Fruit fly (Drosophila melanogaster) whole organism, prepupa: ENCODE measurements around the gene CG1092.
A peak's percentile ranks its signal among the peaks of the same experiment; 100 is the strongest.

ENCODE experiments used
- CG10669 ChIP-seq: fragments of 200-800 bp; sonication (Bioruptor generic); optimal IDR thresholded peaks from 3 replicates; lab custom pipeline; 2018; ENCODE audit warnings: missing biosample characterization, mild to moderate bottlenecking, missing genetic modification characterization, moderate library complexity
- CG15336 ChIP-seq: fragments of 200-800 bp; sonication (Bioruptor generic); IDR thresholded peaks from 2 replicates; pipeline ENCODE4 v1.3.6; 2022; ENCODE audit warnings: missing biosample characterization, missing genetic modification characterization
- CG1621 ChIP-seq: fragments of 200-800 bp; sonication (Bioruptor generic); optimal IDR thresholded peaks from 3 replicates; lab custom pipeline; 2018; ENCODE audit warnings: missing biosample characterization, mild to moderate bottlenecking, missing genetic modification characterization
- CG16779 ChIP-seq: fragments of 200-800 bp; sonication (Bioruptor generic); optimal IDR thresholded peaks from 3 replicates; lab custom pipeline; 2017; ENCODE audit warnings: missing biosample characterization, mild to moderate bottlenecking, missing genetic modification characterization
- CG3032 ChIP-seq: fragments of 200-800 bp; optimal IDR thresholded peaks from 2 replicates; lab custom pipeline; 2019; ENCODE audit warnings: missing biosample characterization, mild to moderate bottlenecking, missing genetic modification characterization, moderate library complexity
- CG31627 ChIP-seq: fragments of 200-800 bp; sonication (Bioruptor generic); optimal IDR thresholded peaks from 3 replicates; lab custom pipeline; 2016; ENCODE audit warnings: missing biosample characterization, missing genetic modification characterization
- CG32006 ChIP-seq: fragments of 200-800 bp; sonication (Bioruptor generic); optimal IDR thresholded peaks from 3 replicates; lab custom pipeline; 2017; ENCODE audit warnings: missing biosample characterization, mild to moderate bottlenecking, missing genetic modification characterization
- CG3919 ChIP-seq: fragments of 200-800 bp; sonication (Bioruptor generic); optimal IDR thresholded peaks from 3 replicates; lab custom pipeline; 2016; ENCODE audit warnings: missing biosample characterization, missing genetic modification characterization
- CG4318 ChIP-seq: fragments of 200-800 bp; sonication (Bioruptor generic); optimal IDR thresholded peaks from 3 replicates; lab custom pipeline; 2017; ENCODE audit warnings: missing biosample characterization, mild to moderate bottlenecking, missing genetic modification characterization
- CG6163 ChIP-seq: fragments of 200-800 bp; sonication (Bioruptor generic); IDR thresholded peaks from 3 replicates; pipeline ENCODE4 v1.3.6; 2022; ENCODE audit warnings: missing biosample characterization, missing genetic modification characterization
- CG6276 ChIP-seq: fragments of 200-800 bp; sonication (Bioruptor generic); optimal IDR thresholded peaks from 2 replicates; lab custom pipeline; 2017; ENCODE audit warnings: missing biosample characterization, mild to moderate bottlenecking, missing genetic modification characterization
- CG6808 ChIP-seq: fragments of 200-800 bp; sonication (Bioruptor generic); optimal IDR thresholded peaks from 3 replicates; lab custom pipeline; 2017; ENCODE audit warnings: missing biosample characterization, missing genetic modification characterization, mild to moderate bottlenecking, moderate library complexity, missing genetic modification reagents
- CG6854 ChIP-seq: fragments of 200-800 bp; sonication (Bioruptor generic); optimal IDR thresholded peaks from 2 replicates; lab custom pipeline; 2017; ENCODE audit warnings: missing biosample characterization, mild to moderate bottlenecking, missing genetic modification characterization
- CG8319 ChIP-seq: fragments of 200-800 bp; sonication (Bioruptor generic); optimal IDR thresholded peaks from 3 replicates; lab custom pipeline; 2016; ENCODE audit warnings: missing biosample characterization, missing genetic modification characterization
- CG8632 ChIP-seq: fragments of 200-800 bp; sonication (Bioruptor generic); optimal IDR thresholded peaks from 3 replicates; lab custom pipeline; 2016; ENCODE audit warnings: missing biosample characterization, missing genetic modification characterization
- CG9139 ChIP-seq: fragments of 200-800 bp; sonication (Bioruptor generic); optimal IDR thresholded peaks from 3 replicates; lab custom pipeline; 2017; ENCODE audit warnings: missing biosample characterization, mild to moderate bottlenecking, missing genetic modification characterization
- Eip75B ChIP-seq: fragments of 200-800 bp; sonication (Bioruptor generic); optimal IDR thresholded peaks from 3 replicates; lab custom pipeline; 2016; ENCODE audit warnings: missing biosample characterization, missing genetic modification characterization
- Eip78C ChIP-seq: fragments of 200-800 bp; sonication (Bioruptor generic); peaks from one replicate; lab custom pipeline; 2016; ENCODE audit warnings: missing biosample characterization, missing genetic modification characterization
- Ets21C ChIP-seq: fragments of 200-800 bp; sonication (Bioruptor generic); optimal IDR thresholded peaks from 3 replicates; lab custom pipeline; 2016; ENCODE audit warnings: missing biosample characterization, missing genetic modification characterization
- Ets96B ChIP-seq: fragments of 200-800 bp; optimal IDR thresholded peaks from 2 replicates; lab custom pipeline; 2019; ENCODE audit warnings: missing biosample characterization, mild to moderate bottlenecking, missing genetic modification characterization, moderate library complexity
- Hr38 ChIP-seq: sonication (Bioruptor generic); optimal IDR thresholded peaks from 2 replicates; lab custom pipeline; 2016; ENCODE audit warnings: missing biosample characterization, missing genetic modification characterization
- Hr39 ChIP-seq: fragments of 200-800 bp; sonication (Bioruptor generic); optimal IDR thresholded peaks from 2 replicates; lab custom pipeline; 2016; ENCODE audit warnings: missing biosample characterization, missing genetic modification characterization
- Hr4 ChIP-seq: fragments of 200-800 bp; sonication (Bioruptor generic); optimal IDR thresholded peaks from 3 replicates; lab custom pipeline; 2016; ENCODE audit warnings: missing biosample characterization, missing genetic modification characterization
- Lpt ChIP-seq: fragments of 200-800 bp; sonication (Bioruptor generic); optimal IDR thresholded peaks from 3 replicates; lab custom pipeline; 2016; ENCODE audit warnings: missing biosample characterization, missing genetic modification characterization
- Sox14 ChIP-seq: fragments of 200-800 bp; sonication (Bioruptor generic); optimal IDR thresholded peaks from 3 replicates; lab custom pipeline; 2016; ENCODE audit warnings: missing biosample characterization, missing genetic modification characterization
- Sox15 ChIP-seq: fragments of 200-800 bp; sonication (Bioruptor generic); optimal IDR thresholded peaks from 3 replicates; lab custom pipeline; 2016; ENCODE audit warnings: missing biosample characterization, missing genetic modification characterization
- dac ChIP-seq: fragments of 200-800 bp; sonication (Bioruptor generic); optimal IDR thresholded peaks from 2 replicates; lab custom pipeline; 2017; ENCODE audit warnings: missing biosample characterization, mild to moderate bottlenecking, missing genetic modification characterization
- esn ChIP-seq: fragments of 200-800 bp; sonication (Bioruptor generic); optimal IDR thresholded peaks from 2 replicates; lab custom pipeline; 2016; ENCODE audit warnings: missing biosample characterization, mild to moderate bottlenecking, missing genetic modification characterization, moderate library complexity
- fd59A ChIP-seq: fragments of 200-800 bp; sonication (Bioruptor generic); optimal IDR thresholded peaks from 2 replicates; lab custom pipeline; 2017; ENCODE audit warnings: missing biosample characterization, mild to moderate bottlenecking, missing genetic modification characterization, missing genetic modification reagents
- lz ChIP-seq: fragments of 200-800 bp; sonication (Bioruptor generic); optimal IDR thresholded peaks from 3 replicates; lab custom pipeline; 2016; ENCODE audit warnings: missing biosample characterization, missing genetic modification characterization
- net ChIP-seq: fragments of 200-800 bp; sonication (Bioruptor generic); optimal IDR thresholded peaks from 3 replicates; lab custom pipeline; 2016; ENCODE audit warnings: missing biosample characterization, missing genetic modification characterization
- pdm3 ChIP-seq: fragments of 200-800 bp; sonication (Bioruptor generic); optimal IDR thresholded peaks from 3 replicates; lab custom pipeline; 2016; ENCODE audit warnings: missing biosample characterization, missing genetic modification characterization
- salr ChIP-seq, 2 experiments: fragments of 200-800 bp; sonication (Bioruptor generic); optimal IDR thresholded peaks; 3 replicates each; lab custom pipeline; 2016 to 2018; ENCODE audit warnings: missing biosample characterization in 2 of 2, missing genetic modification characterization in 2 of 2, mild to moderate bottlenecking in 1 of 2
- spab ChIP-seq: fragments of 200-800 bp; sonication (Bioruptor generic); optimal IDR thresholded peaks from 2 replicates; lab custom pipeline; 2017; ENCODE audit warnings: missing biosample characterization, mild to moderate bottlenecking, missing genetic modification characterization, missing genetic modification reagents
- ss ChIP-seq, 2 experiments: fragments of 200-800 bp; sonication (Bioruptor generic); optimal IDR thresholded peaks; 2 replicates in 1 of 2; 3 replicates in 1 of 2; lab custom pipeline; 2017 to 2018; ENCODE audit warnings: mild to moderate bottlenecking in 2 of 2, missing biosample characterization in 2 of 2, missing genetic modification characterization in 2 of 2, moderate library complexity in 1 of 2
- svp ChIP-seq: fragments of 200-800 bp; sonication (Bioruptor generic); peaks from one replicate; lab custom pipeline; 2016; ENCODE audit warnings: missing biosample characterization, missing genetic modification characterization
- topi ChIP-seq: fragments of 200-800 bp; sonication (Bioruptor generic); optimal IDR thresholded peaks from 3 replicates; lab custom pipeline; 2016; ENCODE audit warnings: missing biosample characterization, missing genetic modification characterization
- vri ChIP-seq: fragments of 200-800 bp; sonication (Bioruptor generic); optimal IDR thresholded peaks from 3 replicates; lab custom pipeline; 2016; ENCODE audit warnings: missing biosample characterization, mild to moderate bottlenecking, missing genetic modification characterization

The CG1092 gene

dm6 chr3R:4232139-4233017 lies 34.2 kb upstream of the CG1092 start, which contains the start of gene CG14641:
Gene CG14641, minus strand, starts transcription at chr3R:4232342.
- peak; percentile 19 for TF ChIP-seq pdm3 (GFP tag; lab: Kevin White, UChicago)
- TF ChIP-seq CG3032 (tag; lab: Kevin White, UChicago): peak; percentile 15
- TF ChIP-seq spab (GFP tag; lab: Kevin White, UChicago): no peak
- peak; percentile 36 for TF ChIP-seq Sox15
- TF ChIP-seq lz (GFP tag; lab: Kevin White, UChicago): peak; percentile 4
- TF ChIP-seq CG15336 (GFP tag; lab: Robert Waterston, UW): no peak
- peak; percentile 16 for TF ChIP-seq fd59A (GFP tag; lab: Kevin White, UChicago)
- peak; percentile 11 for TF ChIP-seq CG6854
- peak; percentile 28 for TF ChIP-seq CG31627 (GFP tag; lab: Kevin White, UChicago)
- TF ChIP-seq svp (GFP tag; lab: Kevin White, UChicago): peak; percentile 48
- TF ChIP-seq Sox14 (GFP tag; lab: Kevin White, UChicago): peak; percentile 18
- no peak for TF ChIP-seq Ets21C
- TF ChIP-seq net: no peak
- peak; percentile 26 for TF ChIP-seq Hr39 (GFP tag; lab: Kevin White, UChicago)
- TF ChIP-seq Hr4: peak; percentile 2
- no peak for TF ChIP-seq CG4318 (GFP tag; lab: Kevin White, UChicago)
- TF ChIP-seq CG32006: peak; percentile 50
- TF ChIP-seq Eip78C (GFP tag; lab: Kevin White, UChicago): peak; percentile 65

DNA sequence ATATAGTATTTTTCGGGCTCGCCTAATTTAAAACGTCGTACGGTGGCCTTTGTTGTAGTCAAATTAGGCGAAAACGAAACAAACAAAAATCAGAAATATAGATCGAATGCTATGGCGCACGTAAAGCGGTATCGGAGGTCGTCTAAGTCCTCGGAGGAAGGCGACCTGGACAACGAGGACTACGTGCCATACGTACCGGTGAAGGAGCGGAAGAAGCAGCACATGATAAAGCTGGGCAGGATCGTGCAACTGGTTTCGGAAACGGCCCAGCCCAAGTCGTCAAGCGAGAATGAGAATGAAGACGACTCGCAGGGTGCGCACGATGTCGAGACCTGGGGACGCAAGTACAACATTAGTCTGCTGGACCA lies 33.6 kb upstream of the CG1092 start, which contains the start of gene abs:
Gene abs (plus strand): TSS at position 30 of the 368 bp plus-strand sequence.
- TF ChIP-seq CG1621 (tag; lab: Kevin White, UChicago) (no peak), esn (GFP tag; lab: Kevin White, UChicago) (no peak), CG8319 (GFP tag; lab: Kevin White, UChicago) (no peak), CG3919 (GFP tag; lab: Kevin White, UChicago) (no peak), dac (GFP tag; lab: Kevin White, UChicago) (no peak), vri (no peak), pdm3 (GFP tag; lab: Kevin White, UChicago) (no peak), salr (GFP tag; optimal IDR thresholded peaks at IDR 0.05; lab: Kevin White, UChicago) (no peak), CG10669 (GFP tag; lab: Kevin White, UChicago) (no peak), Hr38 (no peak), Eip78C (GFP tag; lab: Kevin White, UChicago) (no peak)

dm6 chr3R:4234991-4235553 lies 31.5 kb upstream of the CG1092 start, which contains the start of gene Gel:
Gene Gel, plus strand, starts transcription at chr3R:4235217.
- peak; percentile 44 for TF ChIP-seq Eip78C (GFP tag; lab: Kevin White, UChicago)
- peak; percentile 90 for TF ChIP-seq svp (GFP tag; lab: Kevin White, UChicago)
- no peak for TF ChIP-seq Hr38

DNA sequence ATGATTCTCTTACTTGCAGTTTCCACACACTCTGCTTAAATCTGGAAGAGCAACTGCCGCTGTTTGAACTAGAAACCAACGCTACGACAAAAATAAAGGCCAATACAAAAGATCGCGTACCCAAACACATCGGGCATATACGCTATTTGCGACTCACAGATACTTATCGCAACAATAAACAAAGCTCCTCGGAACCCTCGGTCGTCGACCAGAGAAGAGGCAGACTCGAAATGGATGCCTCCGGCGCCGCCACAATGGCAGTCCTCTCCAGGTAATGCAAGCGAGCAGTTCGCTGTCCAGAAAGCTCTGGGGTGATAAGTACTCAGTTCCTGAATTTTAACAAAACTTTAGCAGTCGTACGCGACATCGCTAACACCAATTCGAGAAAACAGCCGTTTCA lies 30.0 kb upstream of the CG1092 start:
- TF ChIP-seq CG31627 (GFP tag; lab: Kevin White, UChicago) (no peak), CG3919 (GFP tag; lab: Kevin White, UChicago) (peak; percentile 14), CG16779 (tag; lab: Kevin White, UChicago) (peak; percentile 37), salr (GFP tag; optimal IDR thresholded peaks at IDR 0.05; lab: Kevin White, UChicago) (no peak), Eip78C (GFP tag; lab: Kevin White, UChicago) (peak; percentile 70), ss (GFP tag; optimal IDR thresholded peaks at IDR 0.05; lab: Kevin White, UChicago) (peak in 1 of 2 experiments; percentile 33), dac (GFP tag; lab: Kevin White, UChicago) (no peak), Lpt (GFP tag; lab: Kevin White, UChicago) (peak; percentile 45), Sox14 (GFP tag; lab: Kevin White, UChicago) (peak; percentile 64), CG9139 (peak; percentile 45), net (peak; percentile 18), CG6276 (GFP tag; lab: Kevin White, UChicago) (peak; percentile 17), CG1621 (tag; lab: Kevin White, UChicago) (peak; percentile 41), Eip75B (GFP tag; lab: Kevin White, UChicago) (peak; percentile 12), topi (GFP tag; lab: Kevin White, UChicago) (peak; percentile 16), Ets96B (no peak), CG15336 (GFP tag; lab: Robert Waterston, UW) (no peak), esn (GFP tag; lab: Kevin White, UChicago) (peak; percentile 25), CG8632 (GFP tag; lab: Kevin White, UChicago) (no peak), CG6808 (peak; percentile 0), svp (GFP tag; lab: Kevin White, UChicago) (peak; percentile 86), CG6163 (GFP tag; lab: Robert Waterston, UW) (peak; percentile 52; the same call in 2 of the 3 replicates)
